Fruit fly (Drosophila melanogaster) whole organism, embryonic: ENCODE results near the gene CG6028.

ENCODE experiments used
- Asciz ChIP-seq: fragments of 200-800 bp; sonication (Bioruptor generic); optimal IDR thresholded peaks from 2 replicates; lab custom pipeline; 2017; ENCODE audit warnings: missing biosample characterization, mild to moderate bottlenecking, missing genetic modification characterization, missing genetic modification reagents
- CG10979 ChIP-seq: fragments of 200-800 bp; sonication (Bioruptor generic); optimal IDR thresholded peaks from 2 replicates; lab custom pipeline; 2018; ENCODE audit warnings: missing biosample characterization, mild to moderate bottlenecking, missing genetic modification characterization, moderate library complexity
- CG11085 ChIP-seq: fragments of 200-800 bp; sonication (Bioruptor generic); IDR thresholded peaks from 2 replicates; pipeline ENCODE4 v1.3.6; 2022; ENCODE audit warnings: missing biosample characterization, missing genetic modification characterization
- CG11093 ChIP-seq: fragments of 200-800 bp; sonication (Bioruptor generic); IDR thresholded peaks from 3 replicates; pipeline ENCODE4 v1.3.6; 2022; ENCODE audit warnings: missing biosample characterization, missing genetic modification characterization
- CG12104 ChIP-seq: fragments of 200-800 bp; sonication (Bioruptor generic); optimal IDR thresholded peaks from 3 replicates; lab custom pipeline; 2016; ENCODE audit warnings: missing biosample characterization, missing genetic modification characterization
- CG13624 ChIP-seq: fragments of 200-800 bp; sonication (Bioruptor generic); optimal IDR thresholded peaks from 2 replicates; lab custom pipeline; 2016; ENCODE audit warnings: missing biosample characterization, missing genetic modification characterization
- CG15514 ChIP-seq: fragments of 200-800 bp; sonication (Bioruptor generic); optimal IDR thresholded peaks from 3 replicates; lab custom pipeline; 2017; ENCODE audit warnings: missing biosample characterization, missing genetic modification characterization, mild to moderate bottlenecking, moderate library complexity, missing genetic modification reagents
- CG16863 ChIP-seq: fragments of 200-800 bp; sonication (Bioruptor generic); optimal IDR thresholded peaks from 3 replicates; lab custom pipeline; 2016; ENCODE audit warnings: missing biosample characterization, missing genetic modification characterization
- CG17612 ChIP-seq: fragments of 200-800 bp; sonication (Bioruptor generic); IDR thresholded peaks from 2 replicates; pipeline ENCODE4 v1.3.6; 2022; ENCODE audit warnings: missing biosample characterization, missing genetic modification characterization
- CG2129 ChIP-seq: fragments of 200-800 bp; sonication (Bioruptor generic); IDR thresholded peaks from 2 replicates; pipeline ENCODE4 v1.3.6; 2022; ENCODE audit warnings: missing biosample characterization, missing genetic modification characterization; ENCODE audit not compliant: partially characterized antibody
- CG2875 ChIP-seq: fragments of 200-800 bp; sonication (Bioruptor generic); optimal IDR thresholded peaks from 2 replicates; lab custom pipeline; 2017; ENCODE audit warnings: missing biosample characterization, mild to moderate bottlenecking, missing genetic modification characterization, missing genetic modification reagents
- CG31388 ChIP-seq: fragments of 200-800 bp; sonication (Bioruptor generic); optimal IDR thresholded peaks from 2 replicates; lab custom pipeline; 2016; ENCODE audit warnings: missing biosample characterization, missing genetic modification characterization
- CG3407 ChIP-seq: fragments of 200-800 bp; sonication (Bioruptor generic); optimal IDR thresholded peaks from 2 replicates; lab custom pipeline; 2018; ENCODE audit warnings: missing biosample characterization, mild to moderate bottlenecking, missing genetic modification characterization
- CG34422 ChIP-seq: fragments of 200-800 bp; sonication (Bioruptor generic); IDR thresholded peaks from 3 replicates; pipeline ENCODE4 v1.3.6; 2022; ENCODE audit warnings: missing biosample characterization, missing genetic modification characterization
- CG3726 ChIP-seq: fragments of 200-800 bp; sonication (Bioruptor generic); IDR thresholded peaks from 3 replicates; pipeline ENCODE4, ENCODE4 v1.3.6; 2022; ENCODE audit warnings: missing biosample characterization, missing genetic modification characterization
- CG4328 ChIP-seq: fragments of 200-800 bp; sonication (Bioruptor generic); optimal IDR thresholded peaks from 3 replicates; lab custom pipeline; 2017; ENCODE audit warnings: missing biosample characterization, missing genetic modification reagents, missing genetic modification characterization
- CG4730 ChIP-seq: fragments of 200-800 bp; sonication (Bioruptor generic); IDR thresholded peaks from 2 replicates; pipeline ENCODE4 v1.3.6; 2022; ENCODE audit warnings: missing biosample characterization, missing genetic modification characterization
- CG6175 ChIP-seq: fragments of 200-800 bp; sonication (Bioruptor generic); IDR thresholded peaks from 3 replicates; pipeline ENCODE4 v1.3.6; 2022; ENCODE audit warnings: missing biosample characterization, missing genetic modification characterization
- CG7745 ChIP-seq: fragments of 200-800 bp; sonication (Bioruptor generic); optimal IDR thresholded peaks from 2 replicates; lab custom pipeline; 2018; ENCODE audit warnings: missing biosample characterization, mild to moderate bottlenecking, missing genetic modification characterization, moderate library complexity
- CG8089 ChIP-seq: fragments of 200-800 bp; sonication (Bioruptor generic); optimal IDR thresholded peaks from 3 replicates; lab custom pipeline; 2016; ENCODE audit warnings: missing biosample characterization, missing genetic modification characterization
- CG8290 ChIP-seq, 3 experiments: fragments of 200-800 bp; sonication (Bioruptor generic); optimal IDR thresholded peaks; 2 replicates each; lab custom pipeline; 2016 to 2019; ENCODE audit warnings: missing biosample characterization in 3 of 3, missing genetic modification characterization in 3 of 3, mild to moderate bottlenecking in 2 of 3, moderate library complexity in 1 of 3
- D ChIP-seq, 2 experiments: fragments of 200-800 bp in 1 of 2; fragments of >200 bp in 1 of 2; sonication (Bioruptor generic) in 1 of 2; optimal IDR thresholded peaks; 2 replicates in 1 of 2; 3 replicates in 1 of 2; lab custom pipeline; 2017; ENCODE audit warnings: mild to moderate bottlenecking in 1 of 2, missing biosample characterization in 1 of 2, missing genetic modification characterization in 1 of 2, missing genetic modification reagents in 1 of 2
- ERR ChIP-seq: fragments of 200-800 bp; sonication (Bioruptor generic); optimal IDR thresholded peaks from 2 replicates; lab custom pipeline; 2016; ENCODE audit warnings: missing biosample characterization, missing genetic modification characterization
- Kr ChIP-seq: fragments of 200-800 bp; sonication (Bioruptor generic); optimal IDR thresholded peaks from 2 replicates; lab custom pipeline; 2017; ENCODE audit warnings: missing biosample characterization, mild to moderate bottlenecking, missing genetic modification characterization
- MESR4 ChIP-seq: fragments of 200-800 bp; sonication (Bioruptor generic); optimal IDR thresholded peaks from 2 replicates; lab custom pipeline; 2018; ENCODE audit warnings: missing biosample characterization, mild to moderate bottlenecking, missing genetic modification characterization, moderate library complexity
- NC2α ChIP-seq: fragments of 200-800 bp; sonication (Bioruptor generic); optimal IDR thresholded peaks from 2 replicates; lab custom pipeline; 2016; ENCODE audit warnings: missing biosample characterization, missing genetic modification characterization
- Nf-YB ChIP-seq: fragments of 200-800 bp; sonication (Bioruptor generic); optimal IDR thresholded peaks from 3 replicates; lab custom pipeline; 2019; ENCODE audit warnings: missing biosample characterization, mild to moderate bottlenecking, missing genetic modification characterization, moderate library complexity
- Rfx ChIP-seq: fragments of 200-800 bp; sonication (Bioruptor generic); IDR thresholded peaks from 2 replicates; pipeline ENCODE4 v1.3.6; 2022; ENCODE audit warnings: missing biosample characterization, missing genetic modification characterization
- Sry-δ ChIP-seq: fragments of 200-800 bp; sonication (Bioruptor generic); optimal IDR thresholded peaks from 2 replicates; lab custom pipeline; 2016; ENCODE audit warnings: missing biosample characterization, missing genetic modification characterization
- ap ChIP-seq: fragments of 200-800 bp; sonication (Bioruptor generic); IDR thresholded peaks from 2 replicates; pipeline ENCODE4 v1.3.6; 2022; ENCODE audit warnings: missing biosample characterization, missing genetic modification characterization
- bab2 ChIP-seq: fragments of 200-800 bp; sonication (Bioruptor generic); optimal IDR thresholded peaks from 2 replicates; lab custom pipeline; 2016; ENCODE audit warnings: missing biosample characterization, missing genetic modification characterization
- cas ChIP-seq: fragments of 200-800 bp; sonication (Bioruptor generic); IDR thresholded peaks from 2 replicates; pipeline ENCODE4 v1.3.6; 2022; ENCODE audit warnings: missing biosample characterization, missing genetic modification characterization
- cato ChIP-seq: fragments of 200-800 bp; sonication (Bioruptor generic); optimal IDR thresholded peaks from 2 replicates; lab custom pipeline; 2016; ENCODE audit warnings: missing biosample characterization, missing genetic modification characterization, borderline replicate concordance
- chinmo ChIP-seq: fragments of 200-800 bp; sonication (Bioruptor generic); IDR thresholded peaks from 4 replicates; pipeline ENCODE4 v1.3.6; 2022; ENCODE audit warnings: missing biosample characterization, missing genetic modification characterization; ENCODE audit not compliant: partially characterized antibody
- croc ChIP-seq: fragments of 200-800 bp; sonication (Bioruptor generic); conservative IDR thresholded peaks from 3 replicates; pipeline ENCODE4 v1.3.6; 2022; ENCODE audit warnings: missing biosample characterization, missing genetic modification characterization
- da ChIP-seq: fragments of 200-800 bp; sonication (Bioruptor generic); optimal IDR thresholded peaks from 2 replicates; lab custom pipeline; 2016; ENCODE audit warnings: missing biosample characterization, missing genetic modification characterization
- fd102C ChIP-seq: fragments of 200-800 bp; sonication (Bioruptor generic); optimal IDR thresholded peaks from 2 replicates; lab custom pipeline; 2018; ENCODE audit warnings: missing biosample characterization, mild to moderate bottlenecking, missing genetic modification characterization, moderate library complexity
- gsb-n ChIP-seq: fragments of 200-800 bp; sonication (Bioruptor generic); optimal IDR thresholded peaks from 3 replicates; lab custom pipeline; 2018; ENCODE audit warnings: missing biosample characterization, mild to moderate bottlenecking, missing genetic modification characterization
- hkb ChIP-seq, 2 experiments: fragments of 200-800 bp in 1 of 2; fragments of >200 bp in 1 of 2; sonication (Bioruptor generic) in 1 of 2; IDR thresholded peaks in 1 of 2; optimal IDR thresholded peaks in 1 of 2; 2 replicates each; pipeline versions ENCODE4 v1.3.6 to Lab custom; 2017 to 2022; ENCODE audit warnings: missing biosample characterization in 1 of 2, missing genetic modification characterization in 1 of 2
- insv ChIP-seq, 2 experiments: fragments of 200-800 bp; sonication (Bioruptor generic); optimal IDR thresholded peaks; 3 replicates each; lab custom pipeline; 2016 to 2018; ENCODE audit warnings: missing biosample characterization in 2 of 2, missing genetic modification characterization in 2 of 2
- ken ChIP-seq: fragments of 200-800 bp; sonication (Bioruptor generic); IDR thresholded peaks from 3 replicates; pipeline ENCODE4 v1.3.6; 2022; ENCODE audit warnings: missing biosample characterization, missing genetic modification characterization
- lilli ChIP-seq: fragments of 200-800 bp; sonication (Bioruptor generic); optimal IDR thresholded peaks from 3 replicates; lab custom pipeline; 2016; ENCODE audit warnings: missing biosample characterization, missing genetic modification characterization
- nmo ChIP-seq: fragments of 200-800 bp; sonication (Bioruptor generic); optimal IDR thresholded peaks from 2 replicates; lab custom pipeline; 2018; ENCODE audit warnings: missing biosample characterization, mild to moderate bottlenecking, missing genetic modification characterization, moderate library complexity
- otp ChIP-seq: fragments of 200-800 bp; sonication (Bioruptor generic); IDR thresholded peaks from 3 replicates; pipeline ENCODE4, ENCODE4 v1.3.6; 2022; ENCODE audit warnings: missing biosample characterization, missing genetic modification characterization
- pzg ChIP-seq: fragments of 200-800 bp; sonication (Bioruptor generic); optimal IDR thresholded peaks from 3 replicates; lab custom pipeline; 2018; ENCODE audit warnings: missing biosample characterization, mild to moderate bottlenecking, missing genetic modification characterization, moderate library complexity
- salm ChIP-seq: fragments of 200-800 bp; sonication (Bioruptor generic); optimal IDR thresholded peaks from 2 replicates; lab custom pipeline; 2018; ENCODE audit warnings: missing biosample characterization, mild to moderate bottlenecking, missing genetic modification characterization
- sens ChIP-seq: fragments of 200-800 bp; sonication (Bioruptor generic); peaks from one replicate; lab custom pipeline; 2016; ENCODE audit warnings: missing biosample characterization, missing genetic modification characterization
- sqz ChIP-seq: fragments of 200-800 bp; sonication (Bioruptor generic); optimal IDR thresholded peaks from 3 replicates; lab custom pipeline; 2018; ENCODE audit warnings: missing biosample characterization, mild to moderate bottlenecking, missing genetic modification characterization

The CG6028 gene

DNA sequence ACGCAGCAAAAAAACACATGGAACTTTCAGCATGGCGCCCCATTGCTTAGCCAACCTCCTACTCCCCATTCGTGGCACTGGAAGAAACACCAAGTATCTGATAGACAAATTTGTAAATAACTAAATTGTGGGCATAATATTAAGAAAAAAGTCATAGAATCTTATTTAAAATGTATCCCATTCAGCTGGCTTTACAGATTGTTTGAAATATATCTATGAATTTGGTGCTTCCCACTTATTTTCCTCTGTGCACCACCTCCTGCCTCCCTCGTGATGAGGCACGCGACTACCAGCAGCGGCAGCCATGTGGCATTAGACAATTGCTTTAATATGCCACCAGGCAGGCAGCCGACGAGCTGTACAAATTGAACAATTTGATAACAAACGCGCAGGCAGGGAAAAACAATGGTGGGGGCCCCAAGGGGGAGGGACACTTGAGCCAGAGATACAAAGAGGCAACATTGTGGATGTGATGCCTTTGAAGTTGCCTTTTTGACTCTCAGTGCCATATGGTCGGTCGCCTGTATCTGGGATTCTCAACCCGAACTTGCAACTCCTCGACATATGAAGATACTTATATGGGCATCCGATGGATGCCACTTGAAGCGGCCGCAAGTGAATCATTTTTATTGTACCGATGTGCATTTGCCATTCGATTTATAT is 24.0 kb upstream of the CG6028 start (continued):
- TF ChIP-seq Asciz (peak; percentile 78), Rfx (GFP tag; lab: Robert Waterston, UW) (peak; percentile 89), CG6175 (peak; percentile 57; the same call in 1 of the 3 replicates), bab2 (GFP tag; lab: Kevin White, UChicago) (peak; percentile 72), CG11085 (GFP tag; lab: Robert Waterston, UW) (no peak), D (optimal IDR thresholded peaks at IDR 0.05; lab: Kevin White, UChicago) (no peak), D (GFP tag; optimal IDR thresholded peaks at IDR 0.05; lab: Kevin White, UChicago) (peak; percentile 75), sqz (GFP tag; lab: Kevin White, UChicago) (peak; percentile 9), croc (GFP tag; lab: Robert Waterston, UW) (peak; percentile 68), gsb-n (tag; lab: Kevin White, UChicago) (peak; percentile 67), lilli (GFP tag; lab: Kevin White, UChicago) (peak; percentile 76), CG8089 (peak; percentile 53), cas (GFP tag; lab: Robert Waterston, UW) (peak; percentile 37; the same call in 1 of the 2 replicates), CG2875 (GFP tag; lab: Kevin White, UChicago) (peak; percentile 72), fd102C (GFP tag; lab: Kevin White, UChicago) (no peak), CG16863 (GFP tag; lab: Kevin White, UChicago) (peak; percentile 70), CG11093 (GFP tag; lab: Robert Waterston, UW) (peak; percentile 82), Sry-δ (GFP tag; lab: Kevin White, UChicago) (peak; percentile 32), CG4328 (peak; percentile 40), CG8290 (GFP tag; optimal IDR thresholded peaks at IDR 0.05; lab: Kevin White, UChicago) (peak; percentile 45), CG8290 (tag; optimal IDR thresholded peaks at IDR 0.05; lab: Kevin White, UChicago) (peak in 1 of 2 experiments; percentile 86), CG12104 (GFP tag; lab: Kevin White, UChicago) (peak; percentile 59), cato (GFP tag; lab: Kevin White, UChicago) (peak; percentile 50), ap (GFP tag; lab: Robert Waterston, UW) (peak; percentile 59; the same call in 1 of the 2 replicates), Nf-YB (GFP tag; lab: Kevin White, UChicago) (peak; percentile 21), da (GFP tag; lab: Kevin White, UChicago) (peak; percentile 73), otp (GFP tag; lab: Robert Waterston, UW) (peak; percentile 79), MESR4 (GFP tag; lab: Kevin White, UChicago) (peak; percentile 7), sens (peak; percentile 97), CG4730 (GFP tag; lab: Robert Waterston, UW) (peak; percentile 77), insv (GFP tag; optimal IDR thresholded peaks at IDR 0.05; lab: Kevin White, UChicago) (no peak), NC2α (peak; percentile 20), CG17612 (GFP tag; lab: Robert Waterston, UW) (no peak), CG10979 (tag; lab: Kevin White, UChicago) (peak; percentile 79), CG34422 (GFP tag; lab: Robert Waterston, UW) (peak; percentile 77), CG3726 (0 out of 3 replicates have a peak, but pooled peaks have one; percentile 65), CG13624 (peak; percentile 68), pzg (GFP tag; lab: Kevin White, UChicago) (no peak), CG31388 (GFP tag; lab: Kevin White, UChicago) (peak; percentile 51), CG15514 (GFP tag; lab: Kevin White, UChicago) (peak; percentile 77), ken (GFP tag; lab: Robert Waterston, UW) (peak; percentile 82), chinmo (GFP tag; lab: Robert Waterston, UW) (0 out of 4 replicates have a peak, but pooled peaks have one; percentile 49), ERR (GFP tag; lab: Kevin White, UChicago) (peak; percentile 57), CG7745 (tag; lab: Kevin White, UChicago) (no peak), hkb (optimal IDR thresholded peaks at IDR 0.05; lab: Kevin White, UChicago) (no peak), hkb (GFP tag; IDR thresholded peaks at IDR 0.05; lab: Robert Waterston, UW) (peak; percentile 87), CG2129 (GFP tag; lab: Robert Waterston, UW) (no peak), Kr (GFP tag; lab: Kevin White, UChicago) (no peak), salm (tag; lab: Kevin White, UChicago) (peak; percentile 72), CG3407 (GFP tag; lab: Kevin White, UChicago) (peak; percentile 76), nmo (peak; percentile 79)
